Worm (Caenorhabditis elegans) whole organism, late embryonic: Measurements from ENCODE around the gene grl-22.

Source experiments
- C08G9.2 ChIP-seq: sonication (generic microtip); optimal IDR thresholded peaks from 2 replicates; lab custom pipeline; 2016; ENCODE audit warnings: mild to moderate bottlenecking, missing genetic modification characterization, moderate library complexity, missing compliant biosample characterization
- C38D4.7 ChIP-seq: fragments of 200-800 bp; sonication (Bioruptor generic); optimal IDR thresholded peaks from 2 replicates; lab custom pipeline; 2018; ENCODE audit warnings: mild to moderate bottlenecking, missing genetic modification characterization, moderate library complexity, missing compliant biosample characterization
- K09A11.1 ChIP-seq: sonication (generic microtip); optimal IDR thresholded peaks from 2 replicates; lab custom pipeline; 2017; ENCODE audit warnings: antibody characterized with exemption, mild to moderate bottlenecking, missing genetic modification characterization, missing compliant biosample characterization; ENCODE audit not compliant: insufficient read depth
- Y22D7AL.16 ChIP-seq: sonication (generic microtip); optimal IDR thresholded peaks from 2 replicates; lab custom pipeline; 2016; ENCODE audit warnings: missing genetic modification characterization, missing compliant biosample characterization
- ahr-1 ChIP-seq: sonication (generic microtip); optimal IDR thresholded peaks from 2 replicates; lab custom pipeline; 2016; ENCODE audit warnings: missing genetic modification characterization, missing compliant biosample characterization
- ceh-14 ChIP-seq: sonication (generic microtip); optimal IDR thresholded peaks from 2 replicates; lab custom pipeline; 2016; ENCODE audit warnings: missing genotype, missing genetic modification characterization, missing compliant biosample characterization
- ceh-18 ChIP-seq: sonication (generic microtip); optimal IDR thresholded peaks from 2 replicates; lab custom pipeline; 2016; ENCODE audit warnings: missing genetic modification characterization, missing compliant biosample characterization
- ceh-2 ChIP-seq: sonication (generic microtip); optimal IDR thresholded peaks from 2 replicates; lab custom pipeline; 2016; ENCODE audit warnings: missing genotype, missing genetic modification characterization, missing compliant biosample characterization
- ceh-24 ChIP-seq: sonication (generic microtip); optimal IDR thresholded peaks from 2 replicates; lab custom pipeline; 2016; ENCODE audit warnings: mild to moderate bottlenecking, missing genetic modification characterization, missing compliant biosample characterization
- ceh-31 ChIP-seq: sonication (generic microtip); optimal IDR thresholded peaks from 2 replicates; lab custom pipeline; 2016; ENCODE audit warnings: missing genetic modification characterization, missing compliant biosample characterization
- ceh-45 ChIP-seq: fragments of 200-800 bp; sonication (Bioruptor generic); IDR thresholded peaks from 2 replicates; pipeline ENCODE4 v1.3.6; 2022; ENCODE audit warnings: missing genetic modification reagents, missing genetic modification characterization, missing compliant biosample characterization
- ceh-9 ChIP-seq: sonication (generic microtip); optimal IDR thresholded peaks from 2 replicates; lab custom pipeline; 2016; ENCODE audit warnings: mild to moderate bottlenecking, missing genetic modification characterization, inconsistent platforms, missing compliant biosample characterization
- che-1 ChIP-seq: sonication (generic microtip); optimal IDR thresholded peaks from 2 replicates; lab custom pipeline; 2016; ENCODE audit warnings: mild to moderate bottlenecking, missing genetic modification characterization, missing compliant biosample characterization
- dve-1 ChIP-seq: sonication (generic microtip); optimal IDR thresholded peaks from 2 replicates; lab custom pipeline; 2017; ENCODE audit warnings: antibody characterized with exemption, mild to moderate bottlenecking, missing genetic modification characterization, missing compliant biosample characterization
- elt-2 ChIP-seq: sonication (generic microtip); optimal IDR thresholded peaks from 2 replicates; lab custom pipeline; 2016; ENCODE audit warnings: missing genetic modification reagents, missing genetic modification characterization, missing compliant biosample characterization
- elt-4 ChIP-seq: sonication (generic microtip); optimal IDR thresholded peaks from 2 replicates; lab custom pipeline; 2016; ENCODE audit warnings: missing genetic modification characterization, missing compliant biosample characterization
- ets-4 ChIP-seq: sonication (generic microtip); optimal IDR thresholded peaks from 2 replicates; lab custom pipeline; 2016; ENCODE audit warnings: missing genetic modification characterization, missing compliant biosample characterization
- fax-1 ChIP-seq: sonication (generic microtip); optimal IDR thresholded peaks from 2 replicates; lab custom pipeline; 2016; ENCODE audit warnings: missing genotype, missing genetic modification characterization, missing compliant biosample characterization
- fkh-6 ChIP-seq: sonication (generic microtip); optimal IDR thresholded peaks from 2 replicates; lab custom pipeline; 2016; ENCODE audit warnings: missing genetic modification characterization, missing compliant biosample characterization
- hlh-15 ChIP-seq: sonication (generic microtip); optimal IDR thresholded peaks from 2 replicates; lab custom pipeline; 2016; ENCODE audit warnings: missing genetic modification characterization, missing compliant biosample characterization
- hlh-6 ChIP-seq: sonication (generic microtip); optimal IDR thresholded peaks from 2 replicates; lab custom pipeline; 2016; ENCODE audit warnings: missing genotype, missing genetic modification characterization, missing compliant biosample characterization
- hlh-8 ChIP-seq: sonication (generic microtip); optimal IDR thresholded peaks from 2 replicates; lab custom pipeline; 2016; ENCODE audit warnings: missing genotype, missing genetic modification characterization, missing compliant biosample characterization
- lim-6 ChIP-seq: sonication (generic microtip); optimal IDR thresholded peaks from 2 replicates; lab custom pipeline; 2016; ENCODE audit warnings: missing genetic modification characterization, missing compliant biosample characterization
- lin-11 ChIP-seq: fragments of 200-800 bp; sonication (Bioruptor generic); optimal IDR thresholded peaks from 2 replicates; lab custom pipeline; 2018; ENCODE audit warnings: mild to moderate bottlenecking, missing genetic modification characterization, missing compliant biosample characterization
- madf-2 ChIP-seq: sonication (generic microtip); optimal IDR thresholded peaks from 2 replicates; lab custom pipeline; 2017; ENCODE audit warnings: missing genetic modification characterization, missing compliant biosample characterization
- mec-3 ChIP-seq: sonication (generic microtip); optimal IDR thresholded peaks from 2 replicates; lab custom pipeline; 2016; ENCODE audit warnings: borderline replicate concordance, missing genetic modification characterization, missing compliant biosample characterization
- nfya-1 ChIP-seq: sonication (generic microtip); optimal IDR thresholded peaks from 2 replicates; lab custom pipeline; 2017; ENCODE audit warnings: missing genetic modification characterization, mild to moderate bottlenecking, missing compliant biosample characterization, antibody characterized with exemption, moderate library complexity
- odd-2 ChIP-seq: sonication (generic microtip); optimal IDR thresholded peaks from 2 replicates; lab custom pipeline; 2017; ENCODE audit warnings: antibody characterized with exemption, mild to moderate bottlenecking, missing genetic modification characterization, missing compliant biosample characterization
- pat-9 ChIP-seq: fragments of 200-800 bp; sonication (Bioruptor generic); optimal IDR thresholded peaks from 2 replicates; lab custom pipeline; 2018; ENCODE audit warnings: mild to moderate bottlenecking, missing genetic modification characterization, moderate library complexity, missing compliant biosample characterization
- pax-1 ChIP-seq: fragments of 150-350 bp; optimal IDR thresholded peaks from 2 replicates; lab custom pipeline; 2014; ENCODE audit warnings: missing biosample characterization, missing genetic modification characterization
- pha-2 ChIP-seq: sonication (generic microtip); optimal IDR thresholded peaks from 2 replicates; lab custom pipeline; 2017; ENCODE audit warnings: mild to moderate bottlenecking, missing genetic modification characterization, missing compliant biosample characterization
- pha-4 ChIP-seq: fragments of 150-350 bp; optimal IDR thresholded peaks from 2 replicates; lab custom pipeline; 2018; ENCODE audit warnings: missing biosample characterization, missing genetic modification reagents, missing genetic modification characterization
- pqm-1 ChIP-seq: sonication (generic microtip); optimal IDR thresholded peaks from 2 replicates; lab custom pipeline; 2016; ENCODE audit warnings: missing genetic modification characterization, missing compliant biosample characterization
- ref-2 ChIP-seq: sonication (generic microtip); optimal IDR thresholded peaks from 2 replicates; lab custom pipeline; 2016; ENCODE audit warnings: missing genetic modification characterization, missing compliant biosample characterization
- rnt-1 ChIP-seq: sonication (generic microtip); optimal IDR thresholded peaks from 2 replicates; lab custom pipeline; 2016; ENCODE audit warnings: missing genetic modification characterization, missing compliant biosample characterization
- sdc-2 ChIP-seq: sonication (generic microtip); optimal IDR thresholded peaks from 2 replicates; lab custom pipeline; 2016; ENCODE audit warnings: missing genotype, missing genetic modification characterization, missing compliant biosample characterization
- ttx-3 ChIP-seq: sonication (generic microtip); optimal IDR thresholded peaks from 2 replicates; lab custom pipeline; 2016; ENCODE audit warnings: missing genetic modification reagents, missing genetic modification characterization, missing compliant biosample characterization
- unc-3 ChIP-seq, 2 experiments: fragments of 200-800 bp in 1 of 2; sonication (Bioruptor generic) in 1 of 2; sonication (generic microtip) in 1 of 2; conservative IDR thresholded peaks in 1 of 2; optimal IDR thresholded peaks in 1 of 2; 2 replicates each; pipeline versions ENCODE4 v1.3.6 to Lab custom; 2016 to 2022; ENCODE audit warnings: missing compliant biosample characterization in 2 of 2, missing genetic modification characterization in 2 of 2, missing genetic modification reagents in 1 of 2
- unc-42 ChIP-seq: sonication (generic microtip); optimal IDR thresholded peaks from 2 replicates; lab custom pipeline; 2016; ENCODE audit warnings: missing genotype, missing genetic modification characterization, missing compliant biosample characterization
- unc-55 ChIP-seq: sonication (generic microtip); optimal IDR thresholded peaks from 2 replicates; lab custom pipeline; 2017; ENCODE audit warnings: missing biosample characterization, missing genetic modification reagents, missing genetic modification characterization
- zip-5 ChIP-seq: sonication (generic microtip); optimal IDR thresholded peaks from 2 replicates; lab custom pipeline; 2016; ENCODE audit warnings: missing genetic modification characterization, missing compliant biosample characterization
- ztf-16 ChIP-seq: sonication (generic microtip); optimal IDR thresholded peaks from 2 replicates; lab custom pipeline; 2017; ENCODE audit warnings: missing genetic modification characterization, missing compliant biosample characterization

Gene grl-22

ce11 chrIII:5421406-5421805 is 7.6 kb upstream of the grl-22 start:
- TF ChIP-seq mec-3 (tag; lab: Kevin White, UChicago) = no peak
- no peak for TF ChIP-seq ets-4 (tag; lab: Kevin White, UChicago)
- peak; percentile 31 for TF ChIP-seq unc-55 (GFP tag; lab: Kevin White, UChicago)
- TF ChIP-seq lin-11 (tag; lab: Kevin White, UChicago) = no peak
- no peak for TF ChIP-seq lim-6
- TF ChIP-seq C08G9.2 (tag; lab: Kevin White, UChicago) = no peak
- no peak for TF ChIP-seq dve-1 (tag; lab: Kevin White, UChicago)
- no peak for TF ChIP-seq che-1
- TF ChIP-seq elt-2 = peak; percentile 18
- no peak for TF ChIP-seq ttx-3 (tag; lab: Kevin White, UChicago)
- no peak for TF ChIP-seq pha-4 (tag; lab: Kevin White, UChicago)
- no peak for TF ChIP-seq rnt-1
- no peak for TF ChIP-seq Y22D7AL.16 (tag; lab: Kevin White, UChicago)
- TF ChIP-seq nfya-1 = peak; percentile 9
- no peak for TF ChIP-seq fax-1 (tag; lab: Kevin White, UChicago)
- TF ChIP-seq pat-9 = no peak
- TF ChIP-seq sdc-2 (tag; lab: Kevin White, UChicago) = no peak
- TF ChIP-seq pqm-1 (tag; lab: Kevin White, UChicago) = no peak
- no peak for TF ChIP-seq fkh-6 (tag; lab: Kevin White, UChicago)
- TF ChIP-seq ceh-24 = no peak
- TF ChIP-seq ceh-14 = no peak
- no peak for TF ChIP-seq ceh-18 (tag; lab: Kevin White, UChicago)
- TF ChIP-seq hlh-15 (tag; lab: Kevin White, UChicago) = no peak

ce11 chrIII:5420276-5420675 is 6.5 kb upstream of the grl-22 start:
- TF ChIP-seq K09A11.1 (tag; lab: Kevin White, UChicago) = no peak
- TF ChIP-seq C08G9.2 (tag; lab: Kevin White, UChicago) = no peak
- TF ChIP-seq ztf-16 (tag; lab: Kevin White, UChicago) = no peak
- no peak for TF ChIP-seq ahr-1 (tag; lab: Kevin White, UChicago)
- TF ChIP-seq C38D4.7 (GFP tag; lab: Kevin White, UChicago) = no peak
- TF ChIP-seq unc-3 (GFP tag; conservative IDR thresholded peaks at IDR 0.05; lab: Robert Waterston, UW) = no peak
- TF ChIP-seq unc-3 (tag; optimal IDR thresholded peaks at IDR 0.05; lab: Kevin White, UChicago) = no peak
- TF ChIP-seq ceh-9 (tag; lab: Kevin White, UChicago) = no peak
- no peak for TF ChIP-seq unc-42 (tag; lab: Kevin White, UChicago)
- no peak for TF ChIP-seq ref-2 (tag; lab: Kevin White, UChicago)
- TF ChIP-seq pha-2 (tag; lab: Kevin White, UChicago) = no peak
- TF ChIP-seq lin-11 (tag; lab: Kevin White, UChicago) = no peak
- no peak for TF ChIP-seq fkh-6 (tag; lab: Kevin White, UChicago)
- no peak for TF ChIP-seq elt-4 (tag; lab: Kevin White, UChicago)
- no peak for TF ChIP-seq lim-6
- no peak for TF ChIP-seq hlh-8
- TF ChIP-seq hlh-6 = no peak
- TF ChIP-seq odd-2 (tag; lab: Kevin White, UChicago) = no peak
- TF ChIP-seq sdc-2 (tag; lab: Kevin White, UChicago) = no peak

ce11 chrIII:5419527-5419926 is 5.7 kb upstream of the grl-22 start:
- TF ChIP-seq K09A11.1 (tag; lab: Kevin White, UChicago) = no peak
- TF ChIP-seq nfya-1 = no peak
- no peak for TF ChIP-seq Y22D7AL.16 (tag; lab: Kevin White, UChicago)
- no peak for TF ChIP-seq ceh-45 (GFP tag; lab: Robert Waterston, UW)
- no peak for TF ChIP-seq ets-4 (tag; lab: Kevin White, UChicago)
- no peak for TF ChIP-seq rnt-1
- no peak for TF ChIP-seq ceh-18 (tag; lab: Kevin White, UChicago)
- TF ChIP-seq zip-5 (tag; lab: Kevin White, UChicago) = no peak
- TF ChIP-seq pax-1 (tag; lab: Kevin White, UChicago) = no peak
- TF ChIP-seq pat-9 = no peak
- TF ChIP-seq madf-2 (tag; lab: Kevin White, UChicago) = no peak
- no peak for TF ChIP-seq ceh-31 (tag; lab: Kevin White, UChicago)
- no peak for TF ChIP-seq lim-6
- TF ChIP-seq sdc-2 (tag; lab: Kevin White, UChicago) = no peak
- TF ChIP-seq ceh-2 (tag; lab: Kevin White, UChicago) = no peak
- no peak for TF ChIP-seq C38D4.7 (GFP tag; lab: Kevin White, UChicago)
